Fruit fly (Drosophila melanogaster): ENCODE data around the gene CG13282.

CG13282 gene

dm6 chr2L:16824905-16825333 lies 9.4 kb downstream of the CG13282 start, which contains the start of gene Cse1 (continued):
- peak; percentile 76 for TF ChIP-seq sd (tag; optimal IDR thresholded peaks at IDR 0.05)
- 0 out of 3 replicates have a peak, but pooled peaks have one; percentile 27 for TF ChIP-seq vnd (GFP tag; IDR thresholded peaks at IDR 0.05; ENCODE audit: partially characterized antibody)
- TF ChIP-seq Elba2 (GFP tag; optimal IDR thresholded peaks at IDR 0.05), result no peak
- TF ChIP-seq fru (optimal IDR thresholded peaks at IDR 0.05), result no peak
- no peak for TF ChIP-seq CG1233 (GFP tag; optimal IDR thresholded peaks at IDR 0.05)
- no peak for TF ChIP-seq ham (GFP tag; IDR thresholded peaks at IDR 0.05)
- TF ChIP-seq CTCF (GFP tag; optimal IDR thresholded peaks at IDR 0.05), result no peak
- no peak for TF ChIP-seq dpn (GFP tag; optimal IDR thresholded peaks at IDR 0.05)
- no peak for TF ChIP-seq z (GFP tag; IDR thresholded peaks at IDR 0.05)
- peak; percentile 62; the same call in 1 of the 2 replicates for TF ChIP-seq unc-4 (GFP tag; IDR thresholded peaks at IDR 0.05; ENCODE audit: partially characterized antibody)
- peak; percentile 13 for TF ChIP-seq gfzf (GFP tag; optimal IDR thresholded peaks at IDR 0.05)
- TF ChIP-seq lbe (GFP tag; optimal IDR thresholded peaks at IDR 0.05), result no peak
- TF ChIP-seq ci (GFP tag; IDR thresholded peaks at IDR 0.05), result no peak
- TF ChIP-seq Mad (GFP tag; optimal IDR thresholded peaks at IDR 0.05), result no peak
- TF ChIP-seq CG30403 (GFP tag; optimal IDR thresholded peaks at IDR 0.05), result no peak
- no peak for TF ChIP-seq CG18476 (GFP tag; optimal IDR thresholded peaks at IDR 0.05)
- TF ChIP-seq CG17829 (tag; optimal IDR thresholded peaks at IDR 0.05), result no peak
- no peak for TF ChIP-seq gcm (GFP tag; optimal IDR thresholded peaks at IDR 0.05)
- TF ChIP-seq CG15696 (tag; optimal IDR thresholded peaks at IDR 0.05), result no peak
- TF ChIP-seq pan (optimal IDR thresholded peaks at IDR 0.05), result no peak
- no peak for TF ChIP-seq pan (GFP tag; optimal IDR thresholded peaks at IDR 0.05 in 1 of 2, IDR thresholded peaks at IDR 0.05 in 1 of 2)
- TF ChIP-seq pnt (GFP tag; optimal IDR thresholded peaks at IDR 0.05), result no peak
- no peak for TF ChIP-seq Hr39 (optimal IDR thresholded peaks at IDR 0.05)
- no peak for TF ChIP-seq al (GFP tag; IDR thresholded peaks at IDR 0.05)
- TF ChIP-seq trh (GFP tag; optimal IDR thresholded peaks at IDR 0.05), result no peak
- no peak for TF ChIP-seq Camta (GFP tag; optimal IDR thresholded peaks at IDR 0.05)
- no peak for TF ChIP-seq gcm2 (GFP tag; optimal IDR thresholded peaks at IDR 0.05)
- no peak for TF ChIP-seq Chrac-16 (GFP tag; optimal IDR thresholded peaks at IDR 0.05)
- TF ChIP-seq chif (GFP tag; optimal IDR thresholded peaks at IDR 0.05), result no peak
- TF ChIP-seq CG34224 (GFP tag; IDR thresholded peaks at IDR 0.05; ENCODE audit: partially characterized antibody), result peak; percentile 51
- peak; percentile 56 for TF ChIP-seq CG3995 (GFP tag; optimal IDR thresholded peaks at IDR 0.05)
- no peak for TF ChIP-seq btn (GFP tag; optimal IDR thresholded peaks at IDR 0.05)
- TF ChIP-seq CG12299 (tag; optimal IDR thresholded peaks at IDR 0.05), result no peak
- TF ChIP-seq CG9797 (GFP tag; optimal IDR thresholded peaks at IDR 0.05), result peak; percentile 17
- TF ChIP-seq otp (GFP tag; IDR thresholded peaks at IDR 0.05), result no peak
- no peak for TF ChIP-seq CG33213 (GFP tag; optimal IDR thresholded peaks at IDR 0.05)
- no peak for TF ChIP-seq grau (tag; optimal IDR thresholded peaks at IDR 0.05)
- TF ChIP-seq kni (GFP tag; optimal IDR thresholded peaks at IDR 0.05), result no peak
- no peak for TF ChIP-seq Ets65A (GFP tag)
- TF ChIP-seq luna (GFP tag; optimal IDR thresholded peaks at IDR 0.05), result no peak
- no peak for TF ChIP-seq ssp (GFP tag; IDR thresholded peaks at IDR 0.05)
- no peak for TF ChIP-seq chm (GFP tag; IDR thresholded peaks at IDR 0.05)
- TF ChIP-seq Blimp-1 (GFP tag; optimal IDR thresholded peaks at IDR 0.05), result no peak
- no peak for TF ChIP-seq CG12744 (GFP tag; optimal IDR thresholded peaks at IDR 0.05)
- no peak for TF ChIP-seq Gug (GFP tag; IDR thresholded peaks at IDR 0.05)
- TF ChIP-seq zf30C (GFP tag; optimal IDR thresholded peaks at IDR 0.05), result no peak
- no peak for TF ChIP-seq HLH3B (GFP tag; IDR thresholded peaks at IDR 0.05)
- no peak for TF ChIP-seq Meics (GFP tag; optimal IDR thresholded peaks at IDR 0.05)
- TF ChIP-seq Ada2b (GFP tag; IDR thresholded peaks at IDR 0.05), result no peak
- no peak for TF ChIP-seq Usf (GFP tag; optimal IDR thresholded peaks at IDR 0.05)
- no peak for TF ChIP-seq nau (GFP tag; optimal IDR thresholded peaks at IDR 0.05)
- TF ChIP-seq hth (optimal IDR thresholded peaks at IDR 0.05), result no peak
- no peak for TF ChIP-seq Six4 (GFP tag; optimal IDR thresholded peaks at IDR 0.05)
- no peak for TF ChIP-seq CG8765 (GFP tag; IDR thresholded peaks at IDR 0.05)
- TF ChIP-seq az2 (GFP tag; optimal IDR thresholded peaks at IDR 0.05), result no peak
